Worm (Caenorhabditis elegans) whole organism, midembryonic: ENCODE results near the gene B0361.3.

Source experiments
- T22C8.4 ChIP-seq: fragments of 200-800 bp; sonication (Bioruptor generic); IDR thresholded peaks from 2 replicates; pipeline ENCODE4 v1.3.6; 2022; ENCODE audit warnings: missing genetic modification characterization, missing compliant biosample characterization
- cog-1 ChIP-seq: sonication (generic microtip); optimal IDR thresholded peaks from 2 replicates; lab custom pipeline; 2016; ENCODE audit warnings: missing genetic modification characterization, missing compliant biosample characterization
- flt-1 ChIP-seq: fragments of 200-800 bp; sonication (Bioruptor generic); IDR thresholded peaks from 2 replicates; pipeline ENCODE4 v1.3.6; 2022; ENCODE audit warnings: missing genetic modification characterization, missing compliant biosample characterization
- klf-2 ChIP-seq: fragments of 200-800 bp; sonication (Bioruptor generic); conservative IDR thresholded peaks from 2 replicates; pipeline ENCODE4 v1.3.6; 2022; ENCODE audit warnings: missing genetic modification reagents, missing genetic modification characterization, missing compliant biosample characterization
- med-1 ChIP-seq: sonication (generic microtip); optimal IDR thresholded peaks from 2 replicates; lab custom pipeline; 2017; ENCODE audit warnings: missing genetic modification characterization, mild to moderate bottlenecking, missing compliant biosample characterization, antibody characterized with exemption, missing genetic modification reagents; ENCODE audit not compliant: insufficient read depth
- ref-1 ChIP-seq: fragments of 200-800 bp; sonication (Bioruptor generic); conservative IDR thresholded peaks from 2 replicates; pipeline ENCODE4 v1.3.6; 2022; ENCODE audit warnings: missing genetic modification reagents, missing genetic modification characterization, missing compliant biosample characterization
- tab-1 ChIP-seq: fragments of 200-800 bp; sonication (Bioruptor generic); IDR thresholded peaks from 2 replicates; pipeline ENCODE4 v1.3.6; 2022; ENCODE audit warnings: missing genetic modification characterization, missing compliant biosample characterization
- ztf-23 ChIP-seq: fragments of 200-800 bp; sonication (Bioruptor generic); IDR thresholded peaks from 2 replicates; pipeline ENCODE4 v1.3.6; 2022; ENCODE audit warnings: missing genetic modification reagents, missing genetic modification characterization, missing compliant biosample characterization
- ztf-29 ChIP-seq: fragments of 200-800 bp; sonication (Bioruptor generic); IDR thresholded peaks from 2 replicates; pipeline ENCODE4 v1.3.6; 2022; ENCODE audit warnings: missing genetic modification reagents, missing genetic modification characterization, missing compliant biosample characterization

B0361.3 gene

DNA sequence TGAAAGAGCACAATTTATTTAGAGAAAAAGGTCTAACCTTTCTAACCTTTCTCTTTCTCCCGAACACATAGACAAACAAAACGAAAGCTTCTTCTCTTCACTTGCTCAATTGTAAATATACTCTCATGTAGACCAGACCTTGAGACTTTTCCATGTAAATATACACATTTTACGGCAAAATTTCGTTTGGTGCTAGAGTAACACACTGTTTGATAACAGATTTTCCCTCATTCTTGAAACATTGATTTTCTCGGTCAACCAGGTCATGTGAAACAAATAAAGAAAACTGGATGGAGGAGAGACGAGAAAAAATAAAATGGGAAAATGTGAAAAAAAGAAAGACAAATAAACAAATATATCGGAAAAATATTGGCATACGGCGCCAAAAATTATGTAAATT lies 40.8 kb downstream of the B0361.3 start:
- no peak for TF ChIP-seq ztf-23 (GFP tag; lab: Robert Waterston, UW)
- no peak for TF ChIP-seq ztf-29
- no peak for TF ChIP-seq med-1
- no peak for TF ChIP-seq klf-2 (GFP tag; lab: Robert Waterston, UW)
- no peak for TF ChIP-seq T22C8.4 (GFP tag; lab: Robert Waterston, UW)
- no peak for TF ChIP-seq tab-1 (GFP tag; lab: Robert Waterston, UW)
- no peak for TF ChIP-seq flt-1 (GFP tag; lab: Robert Waterston, UW)
- no peak for TF ChIP-seq cog-1
- TF ChIP-seq ref-1 (GFP tag; lab: Robert Waterston, UW), result no peak

DNA sequence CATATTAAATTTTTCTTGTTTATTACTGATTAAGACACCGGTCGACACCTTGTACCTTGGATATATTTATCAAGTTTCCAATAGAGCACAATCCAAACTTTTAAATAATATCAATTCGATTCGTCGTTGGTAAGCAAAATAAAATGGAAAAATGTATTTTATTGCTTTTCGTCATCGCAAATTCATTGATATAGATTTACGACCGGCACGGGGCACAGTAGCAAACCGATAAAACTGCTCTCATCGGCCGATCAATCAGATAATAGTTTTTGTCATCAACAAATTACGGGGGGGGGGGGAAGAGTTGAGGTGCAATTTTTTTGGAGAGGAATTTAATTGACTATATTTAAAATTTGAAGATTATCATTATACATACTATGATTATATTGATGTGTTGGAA lies 42.1 kb downstream of the B0361.3 start:
- TF ChIP-seq ztf-29 (no peak), ref-1 (GFP tag; lab: Robert Waterston, UW) (no peak), klf-2 (GFP tag; lab: Robert Waterston, UW) (no peak), cog-1 (no peak), tab-1 (GFP tag; lab: Robert Waterston, UW) (no peak), ztf-23 (GFP tag; lab: Robert Waterston, UW) (no peak), T22C8.4 (GFP tag; lab: Robert Waterston, UW) (no peak)

DNA sequence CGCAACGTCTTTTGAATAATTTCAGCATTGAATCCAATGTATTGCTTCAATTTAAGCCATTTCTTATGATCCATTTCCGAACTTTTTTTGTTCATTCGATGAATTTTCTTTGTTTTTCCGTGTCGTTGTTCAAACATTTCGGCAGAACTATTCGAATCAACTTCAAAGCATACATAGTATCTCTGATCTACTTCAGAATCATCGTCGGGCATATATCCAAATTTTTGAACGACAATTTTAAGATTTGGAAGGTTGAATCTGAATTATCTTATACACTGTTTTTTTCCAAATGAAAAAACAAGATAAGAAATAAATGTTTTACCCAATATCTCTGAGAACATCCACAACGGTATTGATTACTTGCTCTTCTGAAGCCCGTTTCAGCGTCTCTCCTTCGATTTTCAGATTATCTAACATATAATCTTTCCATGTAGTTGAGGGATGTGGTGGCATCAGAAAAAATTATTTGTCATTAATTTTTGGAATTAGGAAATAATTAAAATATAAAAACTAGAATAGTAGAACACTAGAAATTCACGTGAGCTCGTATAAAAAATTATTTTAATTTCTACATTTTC lies 48.0 kb downstream of the B0361.3 start, which contains the start of gene lab-2:
Gene lab-2 (minus strand): TSS at position 453 of the 578 bp plus-strand sequence.
- TF ChIP-seq tab-1 (GFP tag; lab: Robert Waterston, UW) (no peak), ztf-29 (no peak), klf-2 (GFP tag; lab: Robert Waterston, UW) (no peak), ztf-23 (GFP tag; lab: Robert Waterston, UW) (no peak), flt-1 (GFP tag; lab: Robert Waterston, UW) (no peak), ref-1 (GFP tag; lab: Robert Waterston, UW) (no peak), cog-1 (no peak), med-1 (no peak), T22C8.4 (GFP tag; lab: Robert Waterston, UW) (no peak)

DNA sequence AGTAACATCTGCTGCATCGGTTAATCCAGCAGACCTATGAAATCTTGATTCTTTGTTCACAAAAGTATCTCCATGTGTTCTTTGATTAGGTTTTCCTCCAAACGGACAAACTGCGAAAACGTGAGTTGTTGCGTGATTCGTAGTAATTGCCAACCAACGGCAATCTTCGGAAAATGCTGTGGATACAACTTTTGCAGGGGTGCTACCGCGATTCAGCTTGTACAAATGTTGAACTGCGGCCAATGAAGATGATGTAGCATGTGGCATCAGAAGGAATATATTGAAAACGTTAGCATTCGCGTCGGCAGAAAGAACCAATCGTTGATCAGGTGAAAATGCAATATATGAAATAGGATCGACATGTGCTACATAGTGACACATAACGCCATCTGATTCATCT lies 50.4 kb downstream of the B0361.3 start:
- no peak for TF ChIP-seq tab-1 (GFP tag; lab: Robert Waterston, UW)
- TF ChIP-seq klf-2 (GFP tag; lab: Robert Waterston, UW), result no peak
- no peak for TF ChIP-seq T22C8.4 (GFP tag; lab: Robert Waterston, UW)
